Fruit fly (Drosophila melanogaster) whole organism, prepupa: ENCODE data around the gene CG43400.

ENCODE experiments used
- Blimp-1 ChIP-seq: fragments of 200-800 bp; sonication (Bioruptor generic); optimal IDR thresholded peaks from 3 replicates; lab custom pipeline; 2017; ENCODE audit warnings: missing biosample characterization, missing genetic modification characterization, mild to moderate bottlenecking, moderate library complexity, missing genetic modification reagents
- CG10631 ChIP-seq: fragments of 200-800 bp; sonication (Bioruptor generic); optimal IDR thresholded peaks from 2 replicates; lab custom pipeline; 2016; ENCODE audit warnings: missing biosample characterization, missing genetic modification characterization
- CG10669 ChIP-seq: fragments of 200-800 bp; sonication (Bioruptor generic); optimal IDR thresholded peaks from 3 replicates; lab custom pipeline; 2018; ENCODE audit warnings: missing biosample characterization, mild to moderate bottlenecking, missing genetic modification characterization, moderate library complexity
- CG11762 ChIP-seq: fragments of 200-800 bp; sonication (Bioruptor generic); optimal IDR thresholded peaks from 3 replicates; lab custom pipeline; 2016; ENCODE audit warnings: missing biosample characterization, missing genetic modification characterization; ENCODE audit not compliant: insufficient read depth
- CG15336 ChIP-seq: fragments of 200-800 bp; sonication (Bioruptor generic); IDR thresholded peaks from 2 replicates; pipeline ENCODE4 v1.3.6; 2022; ENCODE audit warnings: missing biosample characterization, missing genetic modification characterization
- CG1621 ChIP-seq: fragments of 200-800 bp; sonication (Bioruptor generic); optimal IDR thresholded peaks from 3 replicates; lab custom pipeline; 2018; ENCODE audit warnings: missing biosample characterization, mild to moderate bottlenecking, missing genetic modification characterization
- CG3032 ChIP-seq: fragments of 200-800 bp; optimal IDR thresholded peaks from 2 replicates; lab custom pipeline; 2019; ENCODE audit warnings: missing biosample characterization, mild to moderate bottlenecking, missing genetic modification characterization, moderate library complexity
- CG31627 ChIP-seq: fragments of 200-800 bp; sonication (Bioruptor generic); optimal IDR thresholded peaks from 3 replicates; lab custom pipeline; 2016; ENCODE audit warnings: missing biosample characterization, missing genetic modification characterization
- CG32006 ChIP-seq: fragments of 200-800 bp; sonication (Bioruptor generic); optimal IDR thresholded peaks from 3 replicates; lab custom pipeline; 2017; ENCODE audit warnings: missing biosample characterization, mild to moderate bottlenecking, missing genetic modification characterization
- CG34406 ChIP-seq: fragments of 200-800 bp; sonication (Bioruptor generic); optimal IDR thresholded peaks from 3 replicates; lab custom pipeline; 2016; ENCODE audit warnings: missing biosample characterization, missing genetic modification characterization
- CG3919 ChIP-seq: fragments of 200-800 bp; sonication (Bioruptor generic); optimal IDR thresholded peaks from 3 replicates; lab custom pipeline; 2016; ENCODE audit warnings: missing biosample characterization, missing genetic modification characterization
- CG4318 ChIP-seq: fragments of 200-800 bp; sonication (Bioruptor generic); optimal IDR thresholded peaks from 3 replicates; lab custom pipeline; 2017; ENCODE audit warnings: missing biosample characterization, mild to moderate bottlenecking, missing genetic modification characterization
- CG6163 ChIP-seq: fragments of 200-800 bp; sonication (Bioruptor generic); IDR thresholded peaks from 3 replicates; pipeline ENCODE4 v1.3.6; 2022; ENCODE audit warnings: missing biosample characterization, missing genetic modification characterization
- CG6792 ChIP-seq: fragments of 200-800 bp; sonication (Bioruptor generic); optimal IDR thresholded peaks from 3 replicates; lab custom pipeline; 2016; ENCODE audit warnings: missing biosample characterization, missing genetic modification characterization
- CG6854 ChIP-seq: fragments of 200-800 bp; sonication (Bioruptor generic); optimal IDR thresholded peaks from 2 replicates; lab custom pipeline; 2017; ENCODE audit warnings: missing biosample characterization, mild to moderate bottlenecking, missing genetic modification characterization
- CG7368 ChIP-seq: fragments of 200-800 bp; sonication (Bioruptor generic); optimal IDR thresholded peaks from 3 replicates; lab custom pipeline; 2016; ENCODE audit warnings: missing biosample characterization, missing genetic modification characterization
- CG8119 ChIP-seq: fragments of 200-800 bp; sonication (Bioruptor generic); IDR thresholded peaks from 3 replicates; pipeline ENCODE4 v1.3.6; 2022; ENCODE audit warnings: missing biosample characterization, missing genetic modification characterization
- CG8632 ChIP-seq: fragments of 200-800 bp; sonication (Bioruptor generic); optimal IDR thresholded peaks from 3 replicates; lab custom pipeline; 2016; ENCODE audit warnings: missing biosample characterization, missing genetic modification characterization
- CG9139 ChIP-seq: fragments of 200-800 bp; sonication (Bioruptor generic); optimal IDR thresholded peaks from 3 replicates; lab custom pipeline; 2017; ENCODE audit warnings: missing biosample characterization, mild to moderate bottlenecking, missing genetic modification characterization
- Eip75B ChIP-seq: fragments of 200-800 bp; sonication (Bioruptor generic); optimal IDR thresholded peaks from 3 replicates; lab custom pipeline; 2016; ENCODE audit warnings: missing biosample characterization, missing genetic modification characterization
- Eip78C ChIP-seq: fragments of 200-800 bp; sonication (Bioruptor generic); peaks from one replicate; lab custom pipeline; 2016; ENCODE audit warnings: missing biosample characterization, missing genetic modification characterization
- Ets21C ChIP-seq: fragments of 200-800 bp; sonication (Bioruptor generic); optimal IDR thresholded peaks from 3 replicates; lab custom pipeline; 2016; ENCODE audit warnings: missing biosample characterization, missing genetic modification characterization
- Hr39 ChIP-seq: fragments of 200-800 bp; sonication (Bioruptor generic); optimal IDR thresholded peaks from 2 replicates; lab custom pipeline; 2016; ENCODE audit warnings: missing biosample characterization, missing genetic modification characterization
- Hr4 ChIP-seq: fragments of 200-800 bp; sonication (Bioruptor generic); optimal IDR thresholded peaks from 3 replicates; lab custom pipeline; 2016; ENCODE audit warnings: missing biosample characterization, missing genetic modification characterization
- Lpt ChIP-seq: fragments of 200-800 bp; sonication (Bioruptor generic); optimal IDR thresholded peaks from 3 replicates; lab custom pipeline; 2016; ENCODE audit warnings: missing biosample characterization, missing genetic modification characterization
- Met ChIP-seq: fragments of 200-800 bp; sonication (Bioruptor generic); optimal IDR thresholded peaks from 3 replicates; lab custom pipeline; 2016; ENCODE audit warnings: missing biosample characterization, missing genetic modification characterization
- OdsH ChIP-seq: fragments of 200-800 bp; sonication (Bioruptor generic); optimal IDR thresholded peaks from 3 replicates; lab custom pipeline; 2016; ENCODE audit warnings: missing biosample characterization, missing genetic modification characterization
- Smox ChIP-seq: fragments of 200-800 bp; sonication (Bioruptor generic); optimal IDR thresholded peaks from 3 replicates; lab custom pipeline; 2016; ENCODE audit warnings: missing biosample characterization, missing genetic modification characterization
- Sox102F ChIP-seq: fragments of 200-800 bp; sonication (Bioruptor generic); optimal IDR thresholded peaks from 2 replicates; lab custom pipeline; 2016; ENCODE audit warnings: missing biosample characterization, mild to moderate bottlenecking, missing genetic modification characterization
- Sox14 ChIP-seq: fragments of 200-800 bp; sonication (Bioruptor generic); optimal IDR thresholded peaks from 3 replicates; lab custom pipeline; 2016; ENCODE audit warnings: missing biosample characterization, missing genetic modification characterization
- Sox15 ChIP-seq: fragments of 200-800 bp; sonication (Bioruptor generic); optimal IDR thresholded peaks from 3 replicates; lab custom pipeline; 2016; ENCODE audit warnings: missing biosample characterization, missing genetic modification characterization
- achi ChIP-seq: fragments of 200-800 bp; sonication (Bioruptor generic); optimal IDR thresholded peaks from 3 replicates; lab custom pipeline; 2016; ENCODE audit warnings: missing biosample characterization, missing genetic modification characterization
- acj6 ChIP-seq: fragments of 200-800 bp; sonication (Bioruptor generic); optimal IDR thresholded peaks from 3 replicates; lab custom pipeline; 2016; ENCODE audit warnings: missing biosample characterization, missing genetic modification characterization
- cyc ChIP-seq: fragments of 200-800 bp; sonication (Bioruptor generic); optimal IDR thresholded peaks from 3 replicates; lab custom pipeline; 2016; ENCODE audit warnings: missing biosample characterization, missing genetic modification characterization
- eg ChIP-seq: fragments of 200-800 bp; sonication (Bioruptor generic); IDR thresholded peaks from 3 replicates; pipeline ENCODE4 v1.3.6; 2022; ENCODE audit warnings: missing biosample characterization, missing genetic modification characterization
- esn ChIP-seq: fragments of 200-800 bp; sonication (Bioruptor generic); optimal IDR thresholded peaks from 2 replicates; lab custom pipeline; 2016; ENCODE audit warnings: missing biosample characterization, mild to moderate bottlenecking, missing genetic modification characterization, moderate library complexity
- fd59A ChIP-seq: fragments of 200-800 bp; sonication (Bioruptor generic); optimal IDR thresholded peaks from 2 replicates; lab custom pipeline; 2017; ENCODE audit warnings: missing biosample characterization, mild to moderate bottlenecking, missing genetic modification characterization, missing genetic modification reagents
- fd85E ChIP-seq: fragments of 200-800 bp; sonication (Bioruptor generic); optimal IDR thresholded peaks from 3 replicates; lab custom pipeline; 2016; ENCODE audit warnings: missing biosample characterization, missing genetic modification characterization
- fkh ChIP-seq: fragments of 200-800 bp; sonication (Bioruptor generic); optimal IDR thresholded peaks from 3 replicates; lab custom pipeline; 2017; ENCODE audit warnings: missing biosample characterization, mild to moderate bottlenecking, missing genetic modification characterization, moderate library complexity
- lz ChIP-seq: fragments of 200-800 bp; sonication (Bioruptor generic); optimal IDR thresholded peaks from 3 replicates; lab custom pipeline; 2016; ENCODE audit warnings: missing biosample characterization, missing genetic modification characterization
- net ChIP-seq: fragments of 200-800 bp; sonication (Bioruptor generic); optimal IDR thresholded peaks from 3 replicates; lab custom pipeline; 2016; ENCODE audit warnings: missing biosample characterization, missing genetic modification characterization
- pdm3 ChIP-seq: fragments of 200-800 bp; sonication (Bioruptor generic); optimal IDR thresholded peaks from 3 replicates; lab custom pipeline; 2016; ENCODE audit warnings: missing biosample characterization, missing genetic modification characterization
- salr ChIP-seq, 2 experiments: fragments of 200-800 bp; sonication (Bioruptor generic); optimal IDR thresholded peaks; 3 replicates each; lab custom pipeline; 2016 to 2018; ENCODE audit warnings: missing biosample characterization in 2 of 2, missing genetic modification characterization in 2 of 2, mild to moderate bottlenecking in 1 of 2
- ss ChIP-seq, 2 experiments: fragments of 200-800 bp; sonication (Bioruptor generic); optimal IDR thresholded peaks; 2 replicates in 1 of 2; 3 replicates in 1 of 2; lab custom pipeline; 2017 to 2018; ENCODE audit warnings: mild to moderate bottlenecking in 2 of 2, missing biosample characterization in 2 of 2, missing genetic modification characterization in 2 of 2, moderate library complexity in 1 of 2
- svp ChIP-seq: fragments of 200-800 bp; sonication (Bioruptor generic); peaks from one replicate; lab custom pipeline; 2016; ENCODE audit warnings: missing biosample characterization, missing genetic modification characterization
- topi ChIP-seq: fragments of 200-800 bp; sonication (Bioruptor generic); optimal IDR thresholded peaks from 3 replicates; lab custom pipeline; 2016; ENCODE audit warnings: missing biosample characterization, missing genetic modification characterization
- vri ChIP-seq: fragments of 200-800 bp; sonication (Bioruptor generic); optimal IDR thresholded peaks from 3 replicates; lab custom pipeline; 2016; ENCODE audit warnings: missing biosample characterization, mild to moderate bottlenecking, missing genetic modification characterization

CG43400 gene

DNA sequence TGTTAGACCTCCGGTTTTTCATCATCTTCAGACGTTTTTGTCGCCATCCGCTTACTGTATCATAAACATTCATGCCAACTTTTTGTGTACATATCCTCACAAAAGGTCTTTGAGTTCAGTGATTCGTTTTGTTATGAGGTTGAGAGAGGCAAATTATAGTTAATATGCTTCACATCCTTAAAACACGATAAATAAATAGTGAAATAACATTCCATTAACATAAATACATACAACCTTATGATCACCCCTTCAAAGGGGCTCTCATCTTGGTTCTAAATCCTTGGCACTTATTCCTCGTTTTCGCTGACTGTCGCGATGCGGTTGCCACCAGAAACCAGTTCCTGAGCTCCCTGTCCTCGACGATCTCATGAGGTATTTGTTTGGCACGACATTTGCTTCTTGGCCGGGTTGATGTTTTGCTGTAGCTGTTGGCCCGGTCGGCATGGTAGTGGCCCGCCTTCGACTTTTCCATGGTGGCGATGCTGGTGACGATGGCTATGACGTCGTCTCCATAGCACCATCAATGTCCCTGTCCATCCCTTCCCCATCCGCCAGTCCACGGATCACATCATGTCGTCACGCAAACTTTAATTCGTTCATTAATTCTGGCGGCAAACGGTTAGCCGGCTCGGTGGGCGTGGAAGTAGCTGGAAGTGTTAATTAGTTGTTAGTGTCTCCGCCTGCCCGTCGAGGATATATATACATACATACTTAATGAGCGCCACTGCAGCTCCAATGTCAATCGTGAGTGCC is 21.4 kb upstream of the CG43400 start:
- TF ChIP-seq CG6792 (GFP tag; lab: Kevin White, UChicago) (peak; percentile 28), esn (GFP tag; lab: Kevin White, UChicago) (peak; percentile 41), Sox102F (peak; percentile 52), Blimp-1 (GFP tag; lab: Kevin White, UChicago) (peak; percentile 1), svp (GFP tag; lab: Kevin White, UChicago) (peak; percentile 68), Sox14 (peak; percentile 7), ss (GFP tag; optimal IDR thresholded peaks at IDR 0.05; lab: Kevin White, UChicago) (peak in 1 of 2 experiments; percentile 94), Hr4 (GFP tag; lab: Kevin White, UChicago) (no peak), CG3032 (tag; lab: Kevin White, UChicago) (peak; percentile 21), fkh (no peak), Eip75B (peak; percentile 24), CG8632 (GFP tag; lab: Kevin White, UChicago) (peak; percentile 5), lz (peak; percentile 23), Met (GFP tag; lab: Kevin White, UChicago) (peak; percentile 48), Smox (GFP tag; lab: Kevin White, UChicago) (peak; percentile 29), Hr39 (GFP tag; lab: Kevin White, UChicago) (peak; percentile 44), achi (GFP tag; lab: Kevin White, UChicago) (peak; percentile 32), CG10669 (GFP tag; lab: Kevin White, UChicago) (no peak), CG34406 (GFP tag; lab: Kevin White, UChicago) (no peak), vri (GFP tag; lab: Kevin White, UChicago) (peak; percentile 14), CG32006 (peak; percentile 37), CG31627 (GFP tag; lab: Kevin White, UChicago) (peak; percentile 36), fd59A (GFP tag; lab: Kevin White, UChicago) (no peak), net (GFP tag; lab: Kevin White, UChicago) (no peak), cyc (GFP tag; lab: Kevin White, UChicago) (peak; percentile 8), CG10631 (peak; percentile 21), OdsH (GFP tag; lab: Kevin White, UChicago) (peak; percentile 32), pdm3 (GFP tag; lab: Kevin White, UChicago) (peak; percentile 20), topi (GFP tag; lab: Kevin White, UChicago) (peak; percentile 47), Eip78C (GFP tag; lab: Kevin White, UChicago) (peak; percentile 79), acj6 (GFP tag; lab: Kevin White, UChicago) (peak; percentile 15), CG6854 (GFP tag; lab: Kevin White, UChicago) (no peak), CG3919 (peak; percentile 34)

DNA sequence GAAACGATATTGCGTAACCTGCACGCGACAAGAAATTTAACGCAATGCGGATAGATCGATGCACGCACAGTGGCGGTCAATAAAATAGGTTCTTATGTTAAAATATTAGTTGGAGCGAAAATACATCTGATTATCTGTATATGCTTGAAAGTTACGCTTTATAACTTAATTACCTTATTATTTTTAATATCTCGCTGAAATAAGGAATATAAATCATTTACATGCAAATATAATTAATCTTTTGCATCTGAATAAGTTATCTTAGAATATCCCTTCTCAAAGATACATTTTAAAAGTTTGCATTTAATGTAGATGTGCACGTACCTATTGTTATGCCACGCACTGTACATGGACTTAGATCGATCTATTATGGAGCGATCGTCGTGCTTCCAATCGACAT is 18.9 kb upstream of the CG43400 start:
- peak; percentile 49 for TF ChIP-seq CG1621
- no peak for TF ChIP-seq CG7368 (GFP tag; lab: Kevin White, UChicago)
- TF ChIP-seq CG15336 (GFP tag; lab: Robert Waterston, UW), result peak; percentile 77
- peak; percentile 64 for TF ChIP-seq net (GFP tag; lab: Kevin White, UChicago)
- TF ChIP-seq CG4318 (GFP tag; lab: Kevin White, UChicago), result peak; percentile 26
- peak; percentile 49 for TF ChIP-seq Met (GFP tag; lab: Kevin White, UChicago)
- TF ChIP-seq Eip75B, result peak; percentile 55
- TF ChIP-seq esn (GFP tag; lab: Kevin White, UChicago), result peak; percentile 48
- peak in 1 of 2 experiments; percentile 72 for TF ChIP-seq salr (GFP tag; optimal IDR thresholded peaks at IDR 0.05; lab: Kevin White, UChicago)
- peak; percentile 63 for TF ChIP-seq Lpt (GFP tag; lab: Kevin White, UChicago)
- TF ChIP-seq CG11762 (GFP tag; lab: Kevin White, UChicago), result peak; percentile 36
- TF ChIP-seq svp (GFP tag; lab: Kevin White, UChicago), result peak; percentile 72
- TF ChIP-seq CG9139 (GFP tag; lab: Kevin White, UChicago), result peak; percentile 7
- peak; percentile 70 for TF ChIP-seq CG10631
- peak; percentile 85 for TF ChIP-seq CG8119 (GFP tag; lab: Robert Waterston, UW)
- no peak for TF ChIP-seq fd85E (GFP tag; lab: Kevin White, UChicago)
- peak; percentile 47 for TF ChIP-seq CG8632 (GFP tag; lab: Kevin White, UChicago)
- peak; percentile 25 for TF ChIP-seq CG31627 (GFP tag; lab: Kevin White, UChicago)
- peak; percentile 79 for TF ChIP-seq CG3032 (tag; lab: Kevin White, UChicago)
- peak; percentile 59; the same call in 2 of the 3 replicates for TF ChIP-seq CG6163 (GFP tag; lab: Robert Waterston, UW)
- TF ChIP-seq Eip78C (GFP tag; lab: Kevin White, UChicago), result peak; percentile 93
- TF ChIP-seq OdsH (GFP tag; lab: Kevin White, UChicago), result peak; percentile 65
- peak; percentile 81 for TF ChIP-seq CG32006
- TF ChIP-seq fkh, result no peak
- no peak for TF ChIP-seq Ets21C (GFP tag; lab: Kevin White, UChicago)
- TF ChIP-seq fd59A (GFP tag; lab: Kevin White, UChicago), result peak; percentile 45
- peak; percentile 6 for TF ChIP-seq cyc (GFP tag; lab: Kevin White, UChicago)
- TF ChIP-seq eg (GFP tag; lab: Robert Waterston, UW), result 0 out of 3 replicates have a peak, but pooled peaks have one; percentile 40
- no peak for TF ChIP-seq Sox15 (GFP tag; lab: Kevin White, UChicago)
